Fruit fly (Drosophila melanogaster): Measurements from ENCODE around the gene CG13287.

- TF ChIP-seq achi (GFP tag; optimal IDR thresholded peaks at IDR 0.05) (no peak), Eip78C (GFP tag) (no peak), CG4318 (GFP tag; optimal IDR thresholded peaks at IDR 0.05) (no peak), CG34406 (GFP tag; optimal IDR thresholded peaks at IDR 0.05) (no peak), CG11294 (GFP tag; IDR thresholded peaks at IDR 0.05) (no peak), CG6808 (GFP tag; optimal IDR thresholded peaks at IDR 0.05) (peak; percentile 19), CG10669 (GFP tag; optimal IDR thresholded peaks at IDR 0.05) (no peak)
Measured at dm6 chr3L:5869614-5870204, 12.4 kb upstream of the CG13287 start.
